Worm (Caenorhabditis elegans) whole organism, young adult: ENCODE measurements around the gene C35D10.12.

Experiments used
- F22D6.2 ChIP-seq: sonication (generic microtip); optimal IDR thresholded peaks from 2 replicates; lab custom pipeline; 2016; ENCODE audit warnings: mild to moderate bottlenecking, missing genetic modification characterization, missing compliant biosample characterization
- ceh-27 ChIP-seq: fragments of 200-800 bp; sonication (Bioruptor generic); optimal IDR thresholded peaks from 2 replicates; lab custom pipeline; 2018; ENCODE audit warnings: mild to moderate bottlenecking, missing genetic modification characterization, moderate library complexity, missing compliant biosample characterization
- efl-1 ChIP-seq: fragments of 150-350 bp; optimal IDR thresholded peaks from 2 replicates; lab custom pipeline; 2014; ENCODE audit warnings: missing biosample characterization, missing genetic modification reagents, missing genetic modification characterization
- fkh-3 ChIP-seq: sonication (generic microtip); optimal IDR thresholded peaks from 2 replicates; lab custom pipeline; 2016; ENCODE audit warnings: mild to moderate bottlenecking, missing genetic modification characterization, missing compliant biosample characterization
- madf-8 ChIP-seq: fragments of 200-800 bp; sonication (Bioruptor generic); conservative IDR thresholded peaks from 2 replicates; pipeline ENCODE4 v1.3.6; 2022; ENCODE audit warnings: missing genetic modification reagents, missing genetic modification characterization, missing compliant biosample characterization
- snpc-3.4 ChIP-seq: sonication (generic microtip); optimal IDR thresholded peaks from 2 replicates; lab custom pipeline; 2017; ENCODE audit warnings: missing genetic modification characterization, mild to moderate bottlenecking, missing compliant biosample characterization, antibody characterized with exemption, moderate library complexity, missing genotype, missing genetic modification reagents
- snpc-4 ChIP-seq, 5 experiments: fragments of 150-350 bp in 1 of 5; sonication (generic microtip) in 4 of 5; optimal IDR thresholded peaks; 2 replicates each; lab custom pipeline; 2014 to 2018; ENCODE audit warnings: missing genetic modification characterization in 5 of 5, missing biosample characterization in 3 of 5, antibody characterized with exemption in 2 of 5, mild to moderate bottlenecking in 2 of 5, missing compliant biosample characterization in 2 of 5, missing genotype in 2 of 5, moderate library complexity in 2 of 5, missing genetic modification reagents in 1 of 5
- unc-130 ChIP-seq: sonication (generic microtip); optimal IDR thresholded peaks from 2 replicates; lab custom pipeline; 2016; ENCODE audit warnings: missing genetic modification reagents, missing genetic modification characterization, missing compliant biosample characterization
- unc-62 ChIP-seq: fragments of 150-350 bp; optimal IDR thresholded peaks from 2 replicates; lab custom pipeline; 2014; ENCODE audit warnings: missing biosample characterization, missing genetic modification reagents, missing genetic modification characterization
- zfh-2 ChIP-seq: fragments of 200-800 bp; sonication (Bioruptor generic); conservative IDR thresholded peaks from 2 replicates; pipeline ENCODE4 v1.3.6; 2022; ENCODE audit warnings: missing genetic modification reagents, missing genetic modification characterization, missing compliant biosample characterization

DNA sequence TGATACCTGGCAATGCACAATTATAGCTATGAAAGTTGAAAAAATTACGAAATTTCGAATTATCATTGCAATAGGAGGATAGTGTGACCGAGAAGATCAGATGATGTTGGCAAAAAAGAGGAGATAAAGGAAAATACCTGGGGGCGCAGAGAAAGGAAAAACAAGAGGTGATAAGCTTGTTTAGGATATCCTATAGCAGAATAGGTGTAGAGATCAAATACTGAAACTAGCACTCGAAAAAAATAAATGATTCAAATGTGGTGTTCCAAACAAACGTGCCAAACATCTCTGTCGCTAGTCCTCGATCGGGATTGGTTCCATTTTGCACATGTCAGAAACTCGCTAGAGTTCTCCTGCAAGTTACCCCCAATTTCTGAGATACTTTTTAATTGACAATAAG is 45.1 kb downstream of the C35D10.12 start, which contains the start of gene F26A1.9:
- no peak for TF ChIP-seq F22D6.2 (tag; lab: Kevin White, UChicago)
- TF ChIP-seq unc-130, result no peak
- TF ChIP-seq snpc-4 (GFP tag; optimal IDR thresholded peaks at IDR 0.05; lab: Kevin White, UChicago), result no peak
- TF ChIP-seq snpc-4 (tag; optimal IDR thresholded peaks at IDR 0.05; lab: Kevin White, UChicago), result no peak
- TF ChIP-seq snpc-3.4 (tag; lab: Kevin White, UChicago), result no peak
- no peak for TF ChIP-seq ceh-27 (GFP tag; lab: Kevin White, UChicago)
- no peak for TF ChIP-seq fkh-3
- TF ChIP-seq zfh-2 (GFP tag; lab: Robert Waterston, UW), result no peak
- no peak for TF ChIP-seq madf-8 (GFP tag; lab: Robert Waterston, UW)
- no peak for TF ChIP-seq unc-62 (GFP tag; lab: Kevin White, UChicago)
- TF ChIP-seq efl-1, result no peak
